Worm (Caenorhabditis elegans): Measurements from ENCODE around the gene far-1.

Gene far-1

ce11 chrIII:9075539-9075938 lies 5.4 kb downstream of the far-1 start, which contains the start of gene F02A9.7:
Gene F02A9.7, minus strand, starts transcription at chrIII:9075639.
- no peak for TF ChIP-seq zip-4 (GFP tag; optimal IDR thresholded peaks at IDR 0.05)

DNA sequence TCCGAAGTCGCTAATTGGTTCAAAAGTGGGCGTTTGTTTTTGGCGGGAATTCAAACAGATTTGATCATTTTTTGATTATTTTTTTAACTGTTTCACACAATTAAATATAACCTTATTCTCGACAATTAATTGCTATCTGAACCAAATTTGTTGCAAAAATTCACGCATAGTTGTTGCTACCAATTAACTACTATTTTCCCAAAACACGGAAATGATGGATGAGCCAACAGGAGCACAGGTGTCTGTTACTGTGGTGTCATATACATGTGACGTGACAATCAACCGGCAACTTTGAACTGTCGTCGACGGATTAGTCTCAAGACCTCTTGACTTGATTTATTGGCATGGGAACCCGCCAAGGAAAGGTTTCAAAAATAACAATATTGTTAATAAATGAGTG lies 8.3 kb downstream of the far-1 start:
- no peak for TF ChIP-seq nhr-20 (tag; optimal IDR thresholded peaks at IDR 0.05)
- no peak for TF ChIP-seq hpl-2 (GFP tag; optimal IDR thresholded peaks at IDR 0.05)
- TF ChIP-seq mef-2 (tag; optimal IDR thresholded peaks at IDR 0.05), result no peak
- TF ChIP-seq skn-1 (tag; optimal IDR thresholded peaks at IDR 0.05), result no peak
- no peak for TF ChIP-seq unc-130 (tag; optimal IDR thresholded peaks at IDR 0.05)
- TF ChIP-seq alr-1 (tag; optimal IDR thresholded peaks at IDR 0.05; ENCODE audit: borderline replicate concordance), result no peak
- no peak for TF ChIP-seq lin-13 (GFP tag; optimal IDR thresholded peaks at IDR 0.05)

ce11 chrIII:9071372-9071771 lies 9.6 kb downstream of the far-1 start, which contains the start of gene lin-12:
Gene lin-12, minus strand, starts transcription at chrIII:9071472.
- no peak for TF ChIP-seq efl-1 (optimal IDR thresholded peaks at IDR 0.05)
- peak in 1 of 2 experiments; percentile 64 for TF ChIP-seq efl-1 (GFP tag; optimal IDR thresholded peaks at IDR 0.05 in 1 of 2)
- TF ChIP-seq tbx-2 (tag; optimal IDR thresholded peaks at IDR 0.05), result no peak

- TF ChIP-seq nhr-12 (tag; optimal IDR thresholded peaks at IDR 0.05) (no peak), mdl-1 (tag; optimal IDR thresholded peaks at IDR 0.05) (no peak), nhr-28 (tag; optimal IDR thresholded peaks at IDR 0.05) (no peak), isw-1 (GFP tag; IDR thresholded peaks at IDR 0.05) (no peak), swsn-7 (tag; optimal IDR thresholded peaks at IDR 0.05) (no peak), aly-2 (tag; optimal IDR thresholded peaks at IDR 0.05) (no peak), skn-1 (tag; optimal IDR thresholded peaks at IDR 0.05) (no peak), sox-4 (tag; optimal IDR thresholded peaks at IDR 0.05) (no peak), lsy-2 (tag; optimal IDR thresholded peaks at IDR 0.05) (no peak), unc-62 (GFP tag; optimal IDR thresholded peaks at IDR 0.05) (no peak)
Observed at ce11 chrIII:9069712-9070111, 11.3 kb downstream of the far-1 start.

- no peak for TF ChIP-seq nhr-84 (tag; optimal IDR thresholded peaks at IDR 0.05)
- TF ChIP-seq pqm-1 (tag; optimal IDR thresholded peaks at IDR 0.05), result no peak
- TF ChIP-seq nhr-19 (GFP tag; conservative IDR thresholded peaks at IDR 0.05), result 0 out of 2 replicates have a peak, but pooled peaks have one; percentile 10
- TF ChIP-seq snpc-4 (tag; optimal IDR thresholded peaks at IDR 0.05), result no peak
- peak; percentile 72 for TF ChIP-seq aly-2 (tag; optimal IDR thresholded peaks at IDR 0.05)
- TF ChIP-seq fkh-4 (tag; optimal IDR thresholded peaks at IDR 0.05; ENCODE audit: borderline replicate concordance), result no peak
- peak; percentile 27 for TF ChIP-seq mep-1 (tag; optimal IDR thresholded peaks at IDR 0.05)
- peak; percentile 56 for TF ChIP-seq nhr-71 (tag; optimal IDR thresholded peaks at IDR 0.05)
Observed at ce11 chrIII:9060267-9060666, 20.7 kb downstream of the far-1 start.

DNA sequence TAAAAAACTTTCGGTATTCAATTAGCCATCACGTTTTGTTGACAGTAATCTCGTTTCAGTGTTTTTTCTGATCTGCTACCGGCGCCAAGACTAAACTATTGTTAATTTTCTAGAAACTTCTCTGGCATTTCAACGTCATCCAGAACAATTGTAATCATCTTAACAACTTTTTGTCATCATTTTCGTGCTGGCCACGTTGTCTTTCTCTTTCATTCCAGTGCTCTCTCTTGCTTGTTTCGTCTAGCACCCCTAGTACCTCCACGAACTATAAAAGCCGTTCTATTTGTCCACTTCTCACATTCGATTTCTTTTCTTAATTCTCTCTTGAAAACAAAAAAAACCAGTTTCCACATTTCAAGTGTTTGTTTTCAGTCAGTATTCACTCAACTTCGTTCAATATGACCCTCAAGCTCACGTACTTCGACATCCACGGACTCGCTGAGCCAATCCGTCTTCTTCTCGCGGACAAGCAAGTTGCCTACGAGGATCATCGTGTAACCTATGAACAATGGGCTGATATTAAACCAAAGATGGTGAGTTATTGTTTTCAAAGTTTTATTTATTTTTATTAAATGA lies 21.9 kb downstream of the far-1 start, which contains the start of gene gst-1:
Gene gst-1, plus strand, starts transcription at position 373 of the 576 bp plus-strand sequence.
- TF ChIP-seq mdl-1 (tag; optimal IDR thresholded peaks at IDR 0.05) (peak in 1 of 2 experiments; percentile 22), mep-1 (tag; optimal IDR thresholded peaks at IDR 0.05) (no peak), vab-15 (tag; optimal IDR thresholded peaks at IDR 0.05) (no peak), ztf-11 (tag; optimal IDR thresholded peaks at IDR 0.05) (no peak), mab-9 (GFP tag; IDR thresholded peaks at IDR 0.05) (no peak), jun-1 (tag; optimal IDR thresholded peaks at IDR 0.05) (no peak), F16B12.6 (tag; optimal IDR thresholded peaks at IDR 0.05) (no peak), lin-35 (GFP tag; optimal IDR thresholded peaks at IDR 0.05) (peak in 1 of 2 experiments; percentile 33), sptf-1 (tag; optimal IDR thresholded peaks at IDR 0.05) (no peak), ceh-88 (GFP tag; IDR thresholded peaks at IDR 0.05) (no peak), pqm-1 (tag; optimal IDR thresholded peaks at IDR 0.05) (no peak), fkh-4 (tag; optimal IDR thresholded peaks at IDR 0.05; ENCODE audit: borderline replicate concordance) (no peak), ceh-63 (GFP tag; optimal IDR thresholded peaks at IDR 0.05) (no peak), aly-2 (tag; optimal IDR thresholded peaks at IDR 0.05) (no peak), sup-37 (GFP tag; optimal IDR thresholded peaks at IDR 0.05) (no peak), mef-2 (tag; optimal IDR thresholded peaks at IDR 0.05) (no peak), nhr-90 (tag; optimal IDR thresholded peaks at IDR 0.05; ENCODE audit: poor library complexity) (no peak), skn-1 (tag; optimal IDR thresholded peaks at IDR 0.05) (peak; percentile 97), elt-2 (tag; optimal IDR thresholded peaks at IDR 0.05) (peak; percentile 46), blmp-1 (tag; optimal IDR thresholded peaks at IDR 0.05) (no peak), snpc-4 (tag; optimal IDR thresholded peaks at IDR 0.05) (no peak), nhr-20 (tag; optimal IDR thresholded peaks at IDR 0.05) (peak; percentile 67), efl-1 (optimal IDR thresholded peaks at IDR 0.05) (peak in 1 of 2 experiments; percentile 10), efl-1 (GFP tag; optimal IDR thresholded peaks at IDR 0.05 in 1 of 2) (peak in 1 of 2 experiments; percentile 56), swsn-7 (tag; optimal IDR thresholded peaks at IDR 0.05) (peak; percentile 10), elt-3 (tag; optimal IDR thresholded peaks at IDR 0.05) (no peak), dsc-1 (tag; optimal IDR thresholded peaks at IDR 0.05) (no peak)
